Worm (Caenorhabditis elegans): ENCODE measurements around the gene R08C7.5.
A peak's percentile ranks its signal among the peaks of the same experiment; 100 is the strongest.

The R08C7.5 gene

ce11 chrIV:4469770-4470709, 40.0 kb downstream of the R08C7.5 start (continued):
- TF ChIP-seq nhr-25 (tag; optimal IDR thresholded peaks at IDR 0.05): no peak
- TF ChIP-seq unc-62 (GFP tag; optimal IDR thresholded peaks at IDR 0.05): no peak
- TF ChIP-seq ceh-16 (tag; optimal IDR thresholded peaks at IDR 0.05): no peak
- TF ChIP-seq elt-1 (tag; optimal IDR thresholded peaks at IDR 0.05): no peak
- peak; percentile 70 for TF ChIP-seq mml-1 (tag; optimal IDR thresholded peaks at IDR 0.05)
- no peak for TF ChIP-seq nhr-237 (tag; optimal IDR thresholded peaks at IDR 0.05)
- no peak for TF ChIP-seq unc-39 (tag; optimal IDR thresholded peaks at IDR 0.05)
- TF ChIP-seq lsy-12 (tag; optimal IDR thresholded peaks at IDR 0.05): peak; percentile 50
- no peak for TF ChIP-seq nhr-77 (tag; optimal IDR thresholded peaks at IDR 0.05)
- peak; percentile 52 for TF ChIP-seq snpc-4 (tag; optimal IDR thresholded peaks at IDR 0.05)
- no peak for TF ChIP-seq ceh-9 (tag; optimal IDR thresholded peaks at IDR 0.05)
- TF ChIP-seq mdl-1 (tag; optimal IDR thresholded peaks at IDR 0.05): peak; percentile 83
- peak; percentile 88 for TF ChIP-seq fkh-10 (GFP tag; optimal IDR thresholded peaks at IDR 0.05)
- TF ChIP-seq egl-5 (tag; optimal IDR thresholded peaks at IDR 0.05): peak; percentile 25
- TF ChIP-seq fkh-2 (tag; optimal IDR thresholded peaks at IDR 0.05): no peak
- TF ChIP-seq nhr-43 (tag; optimal IDR thresholded peaks at IDR 0.05; ENCODE audit: poor library complexity, severe bottlenecking): peak; percentile 21
- TF ChIP-seq ama-1 (optimal IDR thresholded peaks at IDR 0.05): peak; percentile 82
- peak; percentile 98 for TF ChIP-seq lin-39 (tag; optimal IDR thresholded peaks at IDR 0.05)
- TF ChIP-seq ztf-4 (tag; optimal IDR thresholded peaks at IDR 0.05): no peak
- TF ChIP-seq hmg-11 (tag; optimal IDR thresholded peaks at IDR 0.05): peak; percentile 34
- TF ChIP-seq nhr-23 (tag; optimal IDR thresholded peaks at IDR 0.05): no peak
- no peak for TF ChIP-seq nhr-11 (tag; optimal IDR thresholded peaks at IDR 0.05)

ce11 chrIV:4470885-4471772, 41.1 kb downstream of the R08C7.5 start:
- TF ChIP-seq ceh-16 (tag; optimal IDR thresholded peaks at IDR 0.05): no peak
- TF ChIP-seq pha-4 (tag; optimal IDR thresholded peaks at IDR 0.05): peak; percentile 44
- TF ChIP-seq nhr-25 (tag; optimal IDR thresholded peaks at IDR 0.05): no peak
- no peak for TF ChIP-seq nhr-11 (tag; optimal IDR thresholded peaks at IDR 0.05)
- no peak for TF ChIP-seq snpc-4 (tag; optimal IDR thresholded peaks at IDR 0.05)
- no peak for TF ChIP-seq ceh-82 (tag; optimal IDR thresholded peaks at IDR 0.05)
- TF ChIP-seq nhr-28 (tag; optimal IDR thresholded peaks at IDR 0.05): no peak
- no peak for TF ChIP-seq fkh-10 (GFP tag; optimal IDR thresholded peaks at IDR 0.05)
- TF ChIP-seq nfya-1 (tag; optimal IDR thresholded peaks at IDR 0.05; ENCODE audit: insufficient read depth): peak; percentile 32
- peak; percentile 3 for TF ChIP-seq hmg-11 (tag; optimal IDR thresholded peaks at IDR 0.05)
- peak; percentile 12 for TF ChIP-seq nhr-23 (tag; optimal IDR thresholded peaks at IDR 0.05)
- no peak for TF ChIP-seq zag-1 (tag; optimal IDR thresholded peaks at IDR 0.05)
- TF ChIP-seq ztf-11 (tag; optimal IDR thresholded peaks at IDR 0.05): no peak
- no peak for TF ChIP-seq ZK546.5 (tag; optimal IDR thresholded peaks at IDR 0.05)
- TF ChIP-seq ceh-28 (tag; optimal IDR thresholded peaks at IDR 0.05): no peak
- peak; percentile 25 for TF ChIP-seq lin-15B (tag; optimal IDR thresholded peaks at IDR 0.05)
- TF ChIP-seq mml-1 (tag; optimal IDR thresholded peaks at IDR 0.05): no peak
- no peak for TF ChIP-seq elt-3 (tag; optimal IDR thresholded peaks at IDR 0.05)
- TF ChIP-seq lin-39 (tag; optimal IDR thresholded peaks at IDR 0.05): no peak
- TF ChIP-seq pqm-1 (tag; optimal IDR thresholded peaks at IDR 0.05): peak; percentile 46
- no peak for TF ChIP-seq sea-2 (GFP tag; optimal IDR thresholded peaks at IDR 0.05)
- no peak for TF ChIP-seq nhr-12 (tag; optimal IDR thresholded peaks at IDR 0.05)
- TF ChIP-seq ama-1 (optimal IDR thresholded peaks at IDR 0.05): peak; percentile 87
- TF ChIP-seq mdl-1 (tag; optimal IDR thresholded peaks at IDR 0.05): peak; percentile 76
- no peak for TF ChIP-seq lsy-12 (tag; optimal IDR thresholded peaks at IDR 0.05)
- peak; percentile 63 for TF ChIP-seq elt-2 (tag; optimal IDR thresholded peaks at IDR 0.05)
- no peak for TF ChIP-seq ztf-4 (tag; optimal IDR thresholded peaks at IDR 0.05)
- no peak for TF ChIP-seq eor-1 (tag; optimal IDR thresholded peaks at IDR 0.05)

All from whole organism, L3 larva.